Worm (Caenorhabditis elegans) whole organism, early embryonic: Measurements from ENCODE around the gene cpg-2.

Experiments used
- ama-1 ChIP-seq: fragments of 150-350 bp; optimal IDR thresholded peaks from 2 replicates; lab custom pipeline; 2014
- tra-4 ChIP-seq: sonication (generic microtip); optimal IDR thresholded peaks from 2 replicates; lab custom pipeline; 2017; ENCODE audit warnings: missing genetic modification characterization, missing compliant biosample characterization

- TF ChIP-seq ama-1 (no peak), tra-4 (tag; lab: Kevin White, UChicago) (no peak)
These were observed 29.9 kb downstream of the cpg-2 start, which contains the start of gene ZK418.5 for ce11 chrIII:7073801-7074386.
